Worm (Caenorhabditis elegans) whole organism, L1 larva: ENCODE measurements around the gene sre-37.

Source experiments
- Y116A8C.19 ChIP-seq: sonication (generic microtip); optimal IDR thresholded peaks from 2 replicates; lab custom pipeline; 2016; ENCODE audit warnings: missing compliant biosample characterization, missing genetic modification characterization, borderline replicate concordance
- aha-1 ChIP-seq: fragments of 150-350 bp; optimal IDR thresholded peaks from 2 replicates; lab custom pipeline; 2014; ENCODE audit warnings: missing biosample characterization, missing genetic modification characterization
- blmp-1 ChIP-seq: fragments of 150-350 bp; optimal IDR thresholded peaks from 2 replicates; lab custom pipeline; 2014; ENCODE audit warnings: missing biosample characterization, missing genetic modification characterization
- ceh-82 ChIP-seq, 3 experiments: fragments of 150-350 bp in 1 of 3; sonication (generic microtip) in 2 of 3; optimal IDR thresholded peaks; 2 replicates each; lab custom pipeline; 2014 to 2017; ENCODE audit warnings: missing biosample characterization in 3 of 3, missing genetic modification characterization in 3 of 3
- ceh-90 ChIP-seq: sonication (generic microtip); optimal IDR thresholded peaks from 2 replicates; lab custom pipeline; 2016; ENCODE audit warnings: missing genetic modification characterization, missing compliant biosample characterization
- efl-1 ChIP-seq, 4 experiments: fragments of 150-350 bp; optimal IDR thresholded peaks in 3 of 4; peaks in 1 of 4; 1 replicate in 1 of 4; 2 replicates in 3 of 4; lab custom pipeline; 2014; ENCODE audit warnings: missing biosample characterization in 2 of 4, missing genetic modification characterization in 2 of 4, missing genetic modification reagents in 2 of 4
- efl-3 ChIP-seq: fragments of 200-800 bp; sonication (Bioruptor generic); optimal IDR thresholded peaks from 2 replicates; lab custom pipeline; 2018; ENCODE audit warnings: mild to moderate bottlenecking, missing genetic modification characterization, missing compliant biosample characterization
- fkh-10 ChIP-seq: sonication (generic microtip); optimal IDR thresholded peaks from 2 replicates; lab custom pipeline; 2017; ENCODE audit warnings: missing biosample characterization, missing genetic modification reagents, missing genetic modification characterization
- fkh-4 ChIP-seq: sonication (generic microtip); optimal IDR thresholded peaks from 2 replicates; lab custom pipeline; 2016; ENCODE audit warnings: missing compliant biosample characterization, missing genetic modification characterization, borderline replicate concordance
- fkh-8 ChIP-seq: sonication (generic microtip); optimal IDR thresholded peaks from 2 replicates; lab custom pipeline; 2016; ENCODE audit warnings: mild to moderate bottlenecking, missing genetic modification characterization, missing compliant biosample characterization
- fos-1 ChIP-seq: fragments of 150-350 bp; optimal IDR thresholded peaks from 2 replicates; lab custom pipeline; 2014; ENCODE audit warnings: missing biosample characterization, missing genetic modification characterization
- isw-1 ChIP-seq: fragments of 200-800 bp; sonication (Bioruptor generic); IDR thresholded peaks from 2 replicates; pipeline ENCODE4 v1.3.6; 2022; ENCODE audit warnings: missing genetic modification characterization, missing compliant biosample characterization
- lin-13 ChIP-seq: fragments of 150-350 bp; optimal IDR thresholded peaks from 2 replicates; lab custom pipeline; 2014; ENCODE audit warnings: missing biosample characterization, missing genetic modification reagents, missing genetic modification characterization
- lin-14 ChIP-seq: fragments of 200-800 bp; sonication (Bioruptor generic); optimal IDR thresholded peaks from 2 replicates; lab custom pipeline; 2018; ENCODE audit warnings: mild to moderate bottlenecking, missing genetic modification characterization, moderate library complexity, missing compliant biosample characterization
- lin-15B ChIP-seq: fragments of 150-350 bp; sonication (generic microtip); optimal IDR thresholded peaks from 3 replicates; lab custom pipeline; 2014; ENCODE audit warnings: missing biosample characterization, missing genetic modification characterization
- lin-35 ChIP-seq, 2 experiments: fragments of 150-350 bp; optimal IDR thresholded peaks; 2 replicates each; lab custom pipeline; 2014; ENCODE audit warnings: missing biosample characterization in 2 of 2, missing genetic modification characterization in 2 of 2, missing genetic modification reagents in 2 of 2
- lin-39 ChIP-seq: fragments of 150-350 bp; optimal IDR thresholded peaks from 2 replicates; lab custom pipeline; 2014; ENCODE audit warnings: missing biosample characterization, missing genetic modification reagents, missing genetic modification characterization
- lir-3 ChIP-seq: sonication (generic microtip); optimal IDR thresholded peaks from 2 replicates; lab custom pipeline; 2016; ENCODE audit warnings: mild to moderate bottlenecking, missing genetic modification characterization, moderate library complexity, missing compliant biosample characterization; ENCODE audit not compliant: poor library complexity
- mab-9 ChIP-seq: fragments of 200-800 bp; sonication (Bioruptor generic); IDR thresholded peaks from 2 replicates; pipeline ENCODE4 v1.3.6; 2022; ENCODE audit warnings: missing genetic modification reagents, missing genetic modification characterization, missing compliant biosample characterization
- mdl-1 ChIP-seq, 2 experiments: fragments of 150-350 bp; optimal IDR thresholded peaks; 2 replicates each; lab custom pipeline; 2014 to 2017; ENCODE audit warnings: missing biosample characterization in 2 of 2, missing genetic modification characterization in 2 of 2, inconsistent platforms in 1 of 2
- mef-2 ChIP-seq: fragments of 150-350 bp; optimal IDR thresholded peaks from 2 replicates; lab custom pipeline; 2014; ENCODE audit warnings: missing biosample characterization, missing genetic modification characterization
- nhr-11 ChIP-seq: fragments of 150-350 bp; optimal IDR thresholded peaks from 2 replicates; lab custom pipeline; 2014; ENCODE audit warnings: missing biosample characterization, missing genetic modification characterization
- nhr-12 ChIP-seq: sonication (generic microtip); optimal IDR thresholded peaks from 2 replicates; lab custom pipeline; 2017; ENCODE audit warnings: missing biosample characterization, missing genetic modification characterization
- nhr-237 ChIP-seq: fragments of 150-350 bp; optimal IDR thresholded peaks from 2 replicates; lab custom pipeline; 2014; ENCODE audit warnings: missing biosample characterization, missing genetic modification characterization
- nhr-84 ChIP-seq: sonication (generic microtip); optimal IDR thresholded peaks from 2 replicates; lab custom pipeline; 2017; ENCODE audit warnings: missing biosample characterization, missing genetic modification characterization
- nhr-85 ChIP-seq: sonication (generic microtip); peaks from one replicate; lab custom pipeline; 2016; ENCODE audit warnings: missing genetic modification characterization, inconsistent platforms, missing compliant biosample characterization
- skn-1 ChIP-seq: fragments of 150-350 bp; optimal IDR thresholded peaks from 2 replicates; lab custom pipeline; 2014; ENCODE audit warnings: missing biosample characterization, missing genetic modification characterization
- sox-4 ChIP-seq: sonication (generic microtip); optimal IDR thresholded peaks from 2 replicates; lab custom pipeline; 2016; ENCODE audit warnings: missing genetic modification characterization, missing compliant biosample characterization
- swsn-7 ChIP-seq: sonication (generic microtip); optimal IDR thresholded peaks from 2 replicates; lab custom pipeline; 2016; ENCODE audit warnings: missing genetic modification characterization, missing compliant biosample characterization
- tbx-2 ChIP-seq: sonication (generic microtip); optimal IDR thresholded peaks from 2 replicates; lab custom pipeline; 2016; ENCODE audit warnings: missing genetic modification characterization, missing compliant biosample characterization
- unc-130 ChIP-seq: fragments of 150-350 bp; optimal IDR thresholded peaks from 2 replicates; lab custom pipeline; 2017; ENCODE audit warnings: missing biosample characterization, missing genetic modification characterization, inconsistent platforms
- unc-62 ChIP-seq: fragments of 150-350 bp; optimal IDR thresholded peaks from 2 replicates; lab custom pipeline; 2014; ENCODE audit warnings: missing biosample characterization, missing genetic modification reagents, missing genetic modification characterization
- unc-86 ChIP-seq: sonication (generic microtip); optimal IDR thresholded peaks from 2 replicates; lab custom pipeline; 2016; ENCODE audit warnings: missing genetic modification characterization, missing compliant biosample characterization
- unc-98 ChIP-seq: fragments of 200-800 bp; sonication (Bioruptor generic); IDR thresholded peaks from 2 replicates; pipeline ENCODE4 v1.3.6; 2022; ENCODE audit warnings: missing genetic modification characterization, missing compliant biosample characterization
- xbp-1 ChIP-seq: sonication (generic microtip); optimal IDR thresholded peaks from 2 replicates; lab custom pipeline; 2016; ENCODE audit warnings: missing genetic modification characterization, missing compliant biosample characterization
- zag-1 ChIP-seq: fragments of 150-350 bp; optimal IDR thresholded peaks from 2 replicates; lab custom pipeline; 2014; ENCODE audit warnings: missing biosample characterization, missing genetic modification characterization
- zip-4 ChIP-seq: fragments of 200-800 bp; sonication (Bioruptor generic); optimal IDR thresholded peaks from 2 replicates; lab custom pipeline; 2018; ENCODE audit warnings: mild to moderate bottlenecking, missing genetic modification characterization, moderate library complexity, missing compliant biosample characterization
- ztf-4 ChIP-seq: fragments of 150-350 bp; optimal IDR thresholded peaks from 2 replicates; lab custom pipeline; 2014; ENCODE audit warnings: missing biosample characterization, missing genetic modification characterization

The sre-37 gene

ce11 chrII:12448241-12448640, 17.4 kb upstream of the sre-37 start, which contains the start of gene srh-27:
Gene srh-27 (plus strand): TSS chrII:12448541.
- TF ChIP-seq lir-3 (tag; lab: Kevin White, UChicago) (no peak), ztf-4 (tag; lab: Kevin White, UChicago) (no peak), swsn-7 (no peak), zag-1 (tag; lab: Kevin White, UChicago) (no peak), nhr-12 (no peak), sox-4 (no peak), isw-1 (GFP tag; lab: Robert Waterston, UW) (no peak), efl-3 (no peak), ceh-90 (tag; lab: Kevin White, UChicago) (no peak), lin-13 (GFP tag; lab: Kevin White, UChicago) (no peak), ceh-82 (tag; optimal IDR thresholded peaks at IDR 0.05; lab: Kevin White, UChicago) (no peak)

DNA sequence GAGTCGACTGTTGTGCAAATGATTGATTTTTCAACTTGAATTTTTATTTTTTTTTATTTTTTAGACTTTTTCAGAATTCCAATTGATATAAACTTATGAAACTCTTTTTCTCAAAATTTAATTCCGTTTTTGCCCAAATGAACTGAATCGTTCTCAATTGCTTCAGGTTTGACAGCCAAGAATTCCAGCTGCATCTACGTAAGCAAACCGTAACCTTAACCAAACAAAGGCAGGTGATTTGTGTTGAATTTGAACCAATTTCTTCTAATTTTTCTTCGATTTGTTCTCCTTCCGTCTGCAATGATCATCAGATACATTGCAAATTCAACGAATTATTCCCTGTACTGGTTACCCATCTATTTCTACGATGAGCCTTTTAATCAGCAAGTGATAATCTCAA, 15.8 kb upstream of the sre-37 start, which contains the start of gene sre-34:
Gene sre-34 (plus strand): TSS at position 301 of the 400 bp plus-strand sequence.
- TF ChIP-seq mab-9 (GFP tag; lab: Robert Waterston, UW) = no peak
- TF ChIP-seq nhr-85 (tag; lab: Kevin White, UChicago) = no peak
- TF ChIP-seq xbp-1 (tag; lab: Kevin White, UChicago) = no peak
- TF ChIP-seq lin-35 (GFP tag; optimal IDR thresholded peaks at IDR 0.05; lab: Kevin White, UChicago) = no peak
- TF ChIP-seq aha-1 (tag; lab: Kevin White, UChicago) = no peak
- no peak for TF ChIP-seq swsn-7
- TF ChIP-seq blmp-1 (tag; lab: Kevin White, UChicago) = no peak
- TF ChIP-seq, all 84 proteins: peak for 0

DNA sequence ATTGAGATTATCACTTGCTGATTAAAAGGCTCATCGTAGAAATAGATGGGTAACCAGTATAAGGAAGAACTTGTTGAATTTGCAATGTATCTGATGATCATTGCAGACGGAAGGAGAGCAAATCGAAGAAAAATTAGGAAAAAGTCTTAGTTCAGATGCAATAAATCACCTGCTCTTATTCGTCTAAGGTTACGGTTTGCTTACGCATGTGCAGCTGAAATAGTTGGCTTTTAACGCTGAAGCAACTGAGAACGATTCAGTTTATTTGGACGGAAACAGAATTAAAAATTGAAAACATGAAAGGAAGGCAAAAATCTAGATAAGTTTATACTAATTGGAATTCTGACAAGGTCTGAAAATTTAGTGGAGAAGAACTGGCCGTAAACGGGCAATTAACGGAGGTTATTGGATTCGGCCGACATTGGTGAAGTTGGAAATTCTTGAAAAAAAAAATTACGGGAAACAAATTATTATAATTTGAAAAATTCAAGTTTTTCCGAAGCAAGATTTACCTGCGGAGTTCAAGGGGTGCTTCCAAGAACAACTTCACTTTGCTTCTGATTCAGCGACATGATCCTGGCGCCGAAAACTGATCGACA, 12.8 kb upstream of the sre-37 start, which contains the start of the genes sre-35 and sre-33:
Gene sre-35 (minus strand): TSS at position 101 of the 599 bp plus-strand sequence.
Gene sre-33 (plus strand): TSS at position 549 of the 599 bp plus-strand sequence.
- TF ChIP-seq lin-39 (tag; lab: Kevin White, UChicago) = no peak
- no peak for TF ChIP-seq ceh-90 (tag; lab: Kevin White, UChicago)
- TF ChIP-seq fos-1 (tag; lab: Kevin White, UChicago) = no peak
- no peak for TF ChIP-seq Y116A8C.19
- TF ChIP-seq nhr-237 (tag; lab: Kevin White, UChicago) = no peak
- no peak for TF ChIP-seq nhr-84
- TF ChIP-seq blmp-1 (tag; lab: Kevin White, UChicago) = no peak
- TF ChIP-seq mef-2 (tag; lab: Kevin White, UChicago) = no peak
- no peak for TF ChIP-seq zip-4 (GFP tag; lab: Kevin White, UChicago)
- no peak for TF ChIP-seq unc-86 (tag; lab: Kevin White, UChicago)
- TF ChIP-seq mdl-1 (tag; optimal IDR thresholded peaks at IDR 0.05; lab: Kevin White, UChicago) = no peak
- no peak for TF ChIP-seq lin-35 (GFP tag; optimal IDR thresholded peaks at IDR 0.05; lab: Kevin White, UChicago)
- no peak for TF ChIP-seq unc-130 (tag; lab: Kevin White, UChicago)
- TF ChIP-seq sox-4 = no peak
- TF ChIP-seq fkh-4 (tag; lab: Kevin White, UChicago) = no peak

DNA sequence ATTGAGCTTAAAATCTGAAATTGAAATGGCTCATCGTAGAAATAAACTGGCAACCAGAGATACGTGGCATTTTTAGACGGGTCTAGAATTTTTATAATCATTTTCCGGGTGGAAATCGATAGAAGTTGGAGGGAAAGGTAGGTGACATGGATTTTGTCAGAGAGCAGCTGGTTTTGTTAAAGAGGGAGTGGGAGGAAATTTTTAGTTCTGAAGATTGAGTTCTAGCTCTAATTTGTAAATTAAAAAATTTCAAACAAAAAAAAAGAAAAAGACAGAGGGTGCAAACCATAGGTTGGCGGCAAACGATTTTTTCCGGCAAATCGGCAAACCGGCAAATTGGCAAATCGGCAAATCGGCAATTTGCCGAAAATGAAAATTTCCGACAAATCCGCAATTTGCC, 9.0 kb upstream of the sre-37 start, which contains the start of gene sre-32:
Gene sre-32 (minus strand): TSS at position 101 of the 400 bp plus-strand sequence.
- TF ChIP-seq unc-98 (GFP tag; lab: Robert Waterston, UW) (no peak), fkh-10 (GFP tag; lab: Kevin White, UChicago) (no peak)

- no peak for TF ChIP-seq nhr-11
- no peak for TF ChIP-seq unc-62
- TF ChIP-seq efl-3 = no peak
- no peak for TF ChIP-seq tbx-2 (tag; lab: Kevin White, UChicago)
- no peak for TF ChIP-seq fkh-8 (tag; lab: Kevin White, UChicago)
- no peak for TF ChIP-seq lin-14 (GFP tag; lab: Kevin White, UChicago)
- no peak for TF ChIP-seq lin-13 (GFP tag; lab: Kevin White, UChicago)
- TF ChIP-seq skn-1 (tag; lab: Kevin White, UChicago) = no peak
- no peak for TF ChIP-seq nhr-85 (tag; lab: Kevin White, UChicago)
- TF ChIP-seq blmp-1 (tag; lab: Kevin White, UChicago) = no peak
- TF ChIP-seq lin-15B (tag; lab: Kevin White, UChicago) = no peak
- TF ChIP-seq efl-1 (optimal IDR thresholded peaks at IDR 0.05; lab: Kevin White, UChicago) = no peak
- no peak for TF ChIP-seq efl-1 (GFP tag; optimal IDR thresholded peaks at IDR 0.05 in 1 of 2; lab: Kevin White, UChicago)
- no peak for TF ChIP-seq lin-39 (tag; lab: Kevin White, UChicago)
These were observed 8.4 kb upstream of the sre-37 start, which contains the start of gene sre-38 for ce11 chrII:12457275-12457674. Gene sre-38 (plus strand): TSS chrII:12457575.
